Fruit fly (Drosophila melanogaster) whole organism, embryonic: ENCODE results near the gene CG10116.

Experiments
- B-H1 ChIP-seq: fragments of 200-800 bp; sonication (Bioruptor generic); IDR thresholded peaks from 3 replicates; pipeline ENCODE4 v1.3.6; 2022; ENCODE audit warnings: missing biosample characterization, missing genetic modification characterization
- BEAF-32 ChIP-seq: fragments of 200-800 bp; sonication (Bioruptor generic); optimal IDR thresholded peaks from 3 replicates; lab custom pipeline; 2017; ENCODE audit warnings: missing biosample characterization, missing genetic modification characterization, mild to moderate bottlenecking, moderate library complexity, missing genetic modification reagents
- C15 ChIP-seq: fragments of 200-800 bp; sonication (Bioruptor generic); IDR thresholded peaks from 3 replicates; pipeline ENCODE4 v1.3.6; 2022; ENCODE audit warnings: missing biosample characterization, missing genetic modification characterization
- CG10147 ChIP-seq: fragments of 200-800 bp; sonication (Bioruptor generic); optimal IDR thresholded peaks from 2 replicates; lab custom pipeline; 2019; ENCODE audit warnings: missing biosample characterization, mild to moderate bottlenecking, missing genetic modification characterization, moderate library complexity
- CG12071 ChIP-seq: fragments of 200-800 bp; sonication (Bioruptor generic); optimal IDR thresholded peaks from 3 replicates; lab custom pipeline; 2018; ENCODE audit warnings: missing biosample characterization, mild to moderate bottlenecking, missing genetic modification characterization
- CG14014 ChIP-seq: fragments of 200-800 bp; sonication (Bioruptor generic); IDR thresholded peaks from 2 replicates; pipeline ENCODE4 v1.3.6; 2022; ENCODE audit warnings: missing biosample characterization, missing genetic modification characterization
- CG15073 ChIP-seq: fragments of 200-800 bp; sonication (Bioruptor generic); optimal IDR thresholded peaks from 2 replicates; lab custom pipeline; 2016; ENCODE audit warnings: missing biosample characterization, missing genetic modification characterization
- CG15514 ChIP-seq: fragments of 200-800 bp; sonication (Bioruptor generic); optimal IDR thresholded peaks from 3 replicates; lab custom pipeline; 2017; ENCODE audit warnings: missing biosample characterization, missing genetic modification characterization, mild to moderate bottlenecking, moderate library complexity, missing genetic modification reagents
- CG1602 ChIP-seq: fragments of 200-800 bp; sonication (Bioruptor generic); optimal IDR thresholded peaks from 3 replicates; lab custom pipeline; 2016; ENCODE audit warnings: missing biosample characterization, missing genetic modification characterization
- CG18599 ChIP-seq: fragments of 200-800 bp; sonication (Bioruptor generic); optimal IDR thresholded peaks from 3 replicates; lab custom pipeline; 2017; ENCODE audit warnings: missing biosample characterization, missing genetic modification characterization, mild to moderate bottlenecking, moderate library complexity, missing genetic modification reagents
- CG18619 ChIP-seq: fragments of 200-800 bp; sonication (Bioruptor generic); optimal IDR thresholded peaks from 3 replicates; lab custom pipeline; 2017; ENCODE audit warnings: missing biosample characterization, mild to moderate bottlenecking, missing genetic modification characterization
- CG31388 ChIP-seq: fragments of 200-800 bp; sonication (Bioruptor generic); optimal IDR thresholded peaks from 2 replicates; lab custom pipeline; 2016; ENCODE audit warnings: missing biosample characterization, missing genetic modification characterization
- CG3281 ChIP-seq: fragments of 200-800 bp; sonication (Bioruptor generic); optimal IDR thresholded peaks from 3 replicates; lab custom pipeline; 2017; ENCODE audit warnings: missing biosample characterization, mild to moderate bottlenecking, missing genetic modification characterization
- CG34224 ChIP-seq: fragments of 200-800 bp; sonication (Bioruptor generic); IDR thresholded peaks from 3 replicates; pipeline ENCODE4 v1.3.6; 2022; ENCODE audit warnings: missing biosample characterization, missing genetic modification characterization; ENCODE audit not compliant: partially characterized antibody
- CG4617 ChIP-seq: fragments of 200-800 bp; sonication (Bioruptor generic); optimal IDR thresholded peaks from 3 replicates; lab custom pipeline; 2016; ENCODE audit warnings: missing biosample characterization, missing genetic modification characterization, borderline replicate concordance
- CG6254 ChIP-seq: fragments of 200-800 bp; sonication (Bioruptor generic); optimal IDR thresholded peaks from 3 replicates; lab custom pipeline; 2017; ENCODE audit warnings: mild to moderate bottlenecking, missing biosample characterization, missing genetic modification reagents, missing genetic modification characterization
- CG6683 ChIP-seq: fragments of 200-800 bp; sonication (Bioruptor generic); optimal IDR thresholded peaks from 2 replicates; lab custom pipeline; 2017; ENCODE audit warnings: missing biosample characterization, mild to moderate bottlenecking, missing genetic modification characterization, missing genetic modification reagents
- CG8765 ChIP-seq: fragments of 200-800 bp; sonication (Bioruptor generic); IDR thresholded peaks from 2 replicates; pipeline ENCODE4 v1.3.6; 2022; ENCODE audit warnings: missing biosample characterization, missing genetic modification characterization
- Dip2 ChIP-seq: fragments of 200-800 bp; sonication (Bioruptor generic); IDR thresholded peaks from 2 replicates; pipeline ENCODE4 v1.3.6; 2022; ENCODE audit warnings: missing biosample characterization, missing genetic modification characterization
- Dref ChIP-seq: fragments of 200-800 bp; sonication (Bioruptor generic); IDR thresholded peaks from 2 replicates; pipeline ENCODE4 v1.3.6; 2022; ENCODE audit warnings: missing biosample characterization, missing genetic modification characterization
- Ets97D ChIP-seq: fragments of 200-800 bp; sonication (Bioruptor generic); optimal IDR thresholded peaks from 3 replicates; lab custom pipeline; 2016; ENCODE audit warnings: missing biosample characterization, missing genetic modification characterization
- Fer2 ChIP-seq: fragments of 200-800 bp; sonication (Bioruptor generic); optimal IDR thresholded peaks from 2 replicates; lab custom pipeline; 2018; ENCODE audit warnings: missing biosample characterization, mild to moderate bottlenecking, missing genetic modification characterization, moderate library complexity
- GATAe ChIP-seq: fragments of 200-800 bp; sonication (Bioruptor generic); conservative IDR thresholded peaks from 2 replicates; pipeline ENCODE4 v1.3.6; 2022; ENCODE audit warnings: missing biosample characterization, missing genetic modification characterization
- H2.0 ChIP-seq: fragments of 200-800 bp; sonication (Bioruptor generic); IDR thresholded peaks from 2 replicates; pipeline ENCODE4 v1.3.6; 2022; ENCODE audit warnings: missing biosample characterization, missing genetic modification characterization
- Hsf ChIP-seq: fragments of 200-800 bp; sonication (Bioruptor generic); optimal IDR thresholded peaks from 3 replicates; lab custom pipeline; 2016; ENCODE audit warnings: missing biosample characterization, missing genetic modification characterization
- Lim3 ChIP-seq: fragments of 200-800 bp; sonication (Bioruptor generic); IDR thresholded peaks from 2 replicates; pipeline ENCODE4 v1.3.6; 2022; ENCODE audit warnings: missing biosample characterization, missing genetic modification characterization
- Lpt ChIP-seq: fragments of >200 bp; optimal IDR thresholded peaks from 2 replicates; lab custom pipeline; 2018; ENCODE audit warnings: missing biosample characterization, missing genetic modification characterization
- MBD-R2 ChIP-seq: fragments of 200-800 bp; sonication (Bioruptor generic); IDR thresholded peaks from 2 replicates; pipeline ENCODE4 v1.3.6; 2022; ENCODE audit warnings: missing biosample characterization, missing genetic modification characterization
- MTF-1 ChIP-seq: fragments of 200-800 bp; sonication (Bioruptor generic); optimal IDR thresholded peaks from 2 replicates; lab custom pipeline; 2018; ENCODE audit warnings: missing biosample characterization, mild to moderate bottlenecking, missing genetic modification characterization, borderline replicate concordance
- ab ChIP-seq: fragments of 200-800 bp; sonication (Bioruptor generic); optimal IDR thresholded peaks from 2 replicates; lab custom pipeline; 2016; ENCODE audit warnings: missing biosample characterization, missing genetic modification characterization
- aop ChIP-seq: fragments of 200-800 bp; sonication (Bioruptor generic); IDR thresholded peaks from 2 replicates; pipeline ENCODE4 v1.3.6; 2022; ENCODE audit warnings: missing biosample characterization, missing genetic modification characterization
- exex ChIP-seq: fragments of 200-800 bp; sonication (Bioruptor generic); optimal IDR thresholded peaks from 4 replicates; lab custom pipeline; 2018; ENCODE audit warnings: missing biosample characterization, mild to moderate bottlenecking, missing genetic modification characterization, moderate library complexity
- fd3F ChIP-seq: fragments of 200-800 bp; sonication (Bioruptor generic); optimal IDR thresholded peaks from 2 replicates; lab custom pipeline; 2018; ENCODE audit warnings: missing biosample characterization, mild to moderate bottlenecking, missing genetic modification characterization, moderate library complexity
- hkb ChIP-seq, 2 experiments: fragments of 200-800 bp in 1 of 2; fragments of >200 bp in 1 of 2; sonication (Bioruptor generic) in 1 of 2; IDR thresholded peaks in 1 of 2; optimal IDR thresholded peaks in 1 of 2; 2 replicates each; pipeline versions ENCODE4 v1.3.6 to Lab custom; 2017 to 2022; ENCODE audit warnings: missing biosample characterization in 1 of 2, missing genetic modification characterization in 1 of 2
- hth ChIP-seq: fragments of >200 bp; optimal IDR thresholded peaks from 2 replicates; lab custom pipeline; 2017; ENCODE audit warnings: inconsistent platforms
- klu ChIP-seq: fragments of 200-800 bp; sonication (Bioruptor generic); IDR thresholded peaks from 2 replicates; pipeline ENCODE4 v1.3.6; 2022; ENCODE audit warnings: missing biosample characterization, missing genetic modification characterization
- lab ChIP-seq: fragments of 200-800 bp; sonication (Bioruptor generic); optimal IDR thresholded peaks from 3 replicates; lab custom pipeline; 2017; ENCODE audit warnings: missing biosample characterization, missing genetic modification characterization, mild to moderate bottlenecking, moderate library complexity, missing genetic modification reagents
- lmd ChIP-seq: fragments of 200-800 bp; sonication (Bioruptor generic); IDR thresholded peaks from 2 replicates; pipeline ENCODE4 v1.3.6; 2022; ENCODE audit warnings: missing biosample characterization, missing genetic modification characterization
- pb ChIP-seq: fragments of 200-800 bp; sonication (Bioruptor generic); optimal IDR thresholded peaks from 3 replicates; lab custom pipeline; 2016; ENCODE audit warnings: missing biosample characterization, missing genetic modification characterization
- pho ChIP-seq: fragments of 200-800 bp; sonication (Bioruptor generic); optimal IDR thresholded peaks from 2 replicates; lab custom pipeline; 2016; ENCODE audit warnings: missing biosample characterization, missing genetic modification characterization
- phol ChIP-seq: fragments of 200-800 bp; sonication (Bioruptor generic); optimal IDR thresholded peaks from 3 replicates; lab custom pipeline; 2018; ENCODE audit warnings: missing biosample characterization, mild to moderate bottlenecking, missing genetic modification characterization, moderate library complexity
- prd ChIP-seq, 3 experiments: fragments of >200 bp in 2 of 3; fragments of 200-800 bp in 1 of 3; sonication (Bioruptor generic) in 1 of 3; optimal IDR thresholded peaks in 2 of 3; IDR thresholded peaks in 1 of 3; 2 replicates in 2 of 3; 3 replicates in 1 of 3; pipeline versions ENCODE4 v1.3.6 to Lab custom; 2017 to 2022; ENCODE audit warnings: missing biosample characterization in 1 of 3, missing genetic modification characterization in 1 of 3
- rib ChIP-seq: fragments of 200-800 bp; sonication (Bioruptor generic); IDR thresholded peaks from 2 replicates; pipeline ENCODE4 v1.3.6; 2022; ENCODE audit warnings: missing biosample characterization, missing genetic modification characterization
- row ChIP-seq: fragments of 200-800 bp; sonication (Bioruptor generic); IDR thresholded peaks from 3 replicates; pipeline ENCODE4 v1.3.6; 2022; ENCODE audit warnings: missing biosample characterization, missing genetic modification characterization
- schlank ChIP-seq: fragments of 200-800 bp; sonication (Bioruptor generic); optimal IDR thresholded peaks from 2 replicates; lab custom pipeline; 2018; ENCODE audit warnings: missing biosample characterization, mild to moderate bottlenecking, missing genetic modification characterization
- sisA ChIP-seq: fragments of 200-800 bp; sonication (Bioruptor generic); IDR thresholded peaks from 2 replicates; pipeline ENCODE4 v1.3.6; 2022; ENCODE audit warnings: missing biosample characterization, missing genetic modification characterization
- sna ChIP-seq: fragments of 200-800 bp; sonication (Bioruptor generic); IDR thresholded peaks from 2 replicates; pipeline ENCODE4 v1.3.6; 2022; ENCODE audit warnings: missing biosample characterization, missing genetic modification characterization; ENCODE audit not compliant: partially characterized antibody
- tap ChIP-seq: fragments of 200-800 bp; optimal IDR thresholded peaks from 3 replicates; lab custom pipeline; 2019; ENCODE audit warnings: missing biosample characterization, mild to moderate bottlenecking, missing genetic modification characterization, moderate library complexity
- zfh2 ChIP-seq: fragments of 200-800 bp; sonication (Bioruptor generic); optimal IDR thresholded peaks from 2 replicates; lab custom pipeline; 2016; ENCODE audit warnings: missing biosample characterization, missing genetic modification characterization

CG10116 gene

dm6 chr3L:13412200-13412885 is 44.7 kb downstream of the CG10116 start, which contains the start of the genes CG10222 and flr (continued):
- TF ChIP-seq MTF-1 (GFP tag; lab: Kevin White, UChicago) (no peak), fd3F (GFP tag; lab: Kevin White, UChicago) (no peak), CG15514 (GFP tag; lab: Kevin White, UChicago) (peak; percentile 40), Lim3 (GFP tag; lab: Robert Waterston, UW) (no peak), CG12071 (no peak), CG18619 (no peak), aop (no peak), phol (peak; percentile 36), hth (lab: Kevin White, UChicago) (no peak), prd (optimal IDR thresholded peaks at IDR 0.05; lab: Kevin White, UChicago) (no peak), prd (GFP tag; IDR thresholded peaks at IDR 0.05; lab: Robert Waterston, UW) (no peak; the same call in 2 of the 3 replicates), klu (GFP tag; lab: Robert Waterston, UW) (no peak), GATAe (no peak), Dip2 (GFP tag; lab: Robert Waterston, UW) (no peak), CG31388 (GFP tag; lab: Kevin White, UChicago) (no peak), Hsf (GFP tag; lab: Kevin White, UChicago) (no peak), row (GFP tag; lab: Robert Waterston, UW) (peak; percentile 77), H2.0 (no peak), CG14014 (GFP tag; lab: Robert Waterston, UW) (no peak), CG8765 (GFP tag; lab: Robert Waterston, UW) (no peak), pb (GFP tag; lab: Kevin White, UChicago) (no peak), CG1602 (no peak), CG3281 (peak; percentile 15), C15 (GFP tag; lab: Robert Waterston, UW) (no peak), pho (GFP tag; lab: Kevin White, UChicago) (no peak), rib (GFP tag; lab: Robert Waterston, UW) (no peak), BEAF-32 (peak; percentile 73), zfh2 (GFP tag; lab: Kevin White, UChicago) (no peak), CG4617 (GFP tag; lab: Kevin White, UChicago) (peak; percentile 15), CG6683 (GFP tag; lab: Kevin White, UChicago) (no peak), schlank (tag; lab: Kevin White, UChicago) (no peak), B-H1 (no peak), Lpt (GFP tag; lab: Kevin White, UChicago) (no peak), CG6254 (GFP tag; lab: Kevin White, UChicago) (no peak), tap (tag; lab: Kevin White, UChicago) (no peak), Dref (GFP tag; lab: Robert Waterston, UW) (peak; percentile 76), lab (GFP tag; lab: Kevin White, UChicago) (peak; percentile 20), CG18599 (GFP tag; lab: Kevin White, UChicago) (no peak), CG15073 (no peak), CG10147 (peak; percentile 17), exex (tag; lab: Kevin White, UChicago) (no peak), ab (GFP tag; lab: Kevin White, UChicago) (no peak), CG34224 (GFP tag; lab: Robert Waterston, UW) (peak; percentile 58; the same call in 2 of the 3 replicates), lmd (GFP tag; lab: Robert Waterston, UW) (no peak), Fer2 (tag; lab: Kevin White, UChicago) (no peak), MBD-R2 (GFP tag; lab: Robert Waterston, UW) (peak; percentile 65), sna (GFP tag; lab: Robert Waterston, UW) (0 out of 2 replicates have a peak, but pooled peaks have one; percentile 51), sisA (GFP tag; lab: Robert Waterston, UW) (no peak), hkb (optimal IDR thresholded peaks at IDR 0.05; lab: Kevin White, UChicago) (no peak), hkb (GFP tag; IDR thresholded peaks at IDR 0.05; lab: Robert Waterston, UW) (no peak), Ets97D (GFP tag; lab: Kevin White, UChicago) (peak; percentile 13)
